Fruit fly (Drosophila melanogaster) whole organism, embryonic: ENCODE data around the gene CG3348.

ENCODE experiments used
- Atf3 ChIP-seq: fragments of 200-800 bp; sonication (Bioruptor generic); optimal IDR thresholded peaks from 3 replicates; lab custom pipeline; 2016; ENCODE audit warnings: missing biosample characterization, missing genetic modification characterization
- Awh ChIP-seq: fragments of 200-800 bp; sonication (Bioruptor generic); IDR thresholded peaks from 2 replicates; pipeline ENCODE4, ENCODE4 v1.3.6; 2022; ENCODE audit warnings: missing biosample characterization, missing genetic modification characterization
- Bdp1 ChIP-seq: fragments of 200-800 bp; sonication (Bioruptor generic); optimal IDR thresholded peaks from 3 replicates; lab custom pipeline; 2016; ENCODE audit warnings: missing biosample characterization, missing genetic modification characterization
- Bteb2 ChIP-seq: fragments of 200-800 bp; sonication (Bioruptor generic); optimal IDR thresholded peaks from 2 replicates; lab custom pipeline; 2016; ENCODE audit warnings: missing biosample characterization, missing genetic modification characterization
- CG10147 ChIP-seq: fragments of 200-800 bp; sonication (Bioruptor generic); optimal IDR thresholded peaks from 2 replicates; lab custom pipeline; 2019; ENCODE audit warnings: missing biosample characterization, mild to moderate bottlenecking, missing genetic modification characterization, moderate library complexity
- CG10321 ChIP-seq: fragments of 200-800 bp; sonication (Bioruptor generic); IDR thresholded peaks from 2 replicates; pipeline ENCODE4 v1.3.6; 2022; ENCODE audit warnings: missing biosample characterization, missing genetic modification characterization
- CG10959 ChIP-seq: fragments of 200-800 bp; sonication (Bioruptor generic); IDR thresholded peaks from 2 replicates; pipeline ENCODE4 v1.3.6; 2022; ENCODE audit warnings: missing biosample characterization, missing genetic modification characterization
- CG11398 ChIP-seq: fragments of 200-800 bp; sonication (Bioruptor generic); optimal IDR thresholded peaks from 2 replicates; lab custom pipeline; 2016; ENCODE audit warnings: missing biosample characterization, missing genetic modification characterization
- CG11723 ChIP-seq: fragments of 200-800 bp; sonication (Bioruptor generic); optimal IDR thresholded peaks from 2 replicates; lab custom pipeline; 2017; ENCODE audit warnings: missing biosample characterization, mild to moderate bottlenecking, missing genetic modification characterization
- CG13296 ChIP-seq: fragments of 200-800 bp; sonication (Bioruptor generic); optimal IDR thresholded peaks from 3 replicates; lab custom pipeline; 2018; ENCODE audit warnings: missing biosample characterization, mild to moderate bottlenecking, missing genetic modification characterization
- CG14965 ChIP-seq: fragments of 200-800 bp; sonication (Bioruptor generic); optimal IDR thresholded peaks from 2 replicates; lab custom pipeline; 2016; ENCODE audit warnings: missing biosample characterization, missing genetic modification characterization, borderline replicate concordance
- CG15011 ChIP-seq: fragments of 200-800 bp; sonication (Bioruptor generic); optimal IDR thresholded peaks from 3 replicates; lab custom pipeline; 2018; ENCODE audit warnings: missing biosample characterization, mild to moderate bottlenecking, missing genetic modification characterization
- CG15269 ChIP-seq: fragments of 200-800 bp; sonication (Bioruptor generic); optimal IDR thresholded peaks from 2 replicates; lab custom pipeline; 2018; ENCODE audit warnings: missing biosample characterization, mild to moderate bottlenecking, missing genetic modification characterization, moderate library complexity
- CG1603 ChIP-seq: fragments of 200-800 bp; sonication (Bioruptor generic); optimal IDR thresholded peaks from 2 replicates; lab custom pipeline; 2019; ENCODE audit warnings: missing biosample characterization, mild to moderate bottlenecking, missing genetic modification characterization, moderate library complexity
- CG17359 ChIP-seq: fragments of 200-800 bp; sonication (Bioruptor generic); optimal IDR thresholded peaks from 3 replicates; lab custom pipeline; 2018; ENCODE audit warnings: missing biosample characterization, mild to moderate bottlenecking, missing genetic modification characterization, moderate library complexity
- CG1792 ChIP-seq: fragments of 200-800 bp; sonication (Bioruptor generic); optimal IDR thresholded peaks from 2 replicates; lab custom pipeline; 2016; ENCODE audit warnings: missing biosample characterization, missing genetic modification characterization
- CG2120 ChIP-seq: fragments of 200-800 bp; sonication (Bioruptor generic); optimal IDR thresholded peaks from 3 replicates; lab custom pipeline; 2016; ENCODE audit warnings: missing biosample characterization, missing genetic modification characterization
- CG30020 ChIP-seq: fragments of 200-800 bp; optimal IDR thresholded peaks from 2 replicates; lab custom pipeline; 2019; ENCODE audit warnings: missing biosample characterization, mild to moderate bottlenecking, missing genetic modification characterization, moderate library complexity
- CG30403 ChIP-seq: fragments of 200-800 bp; sonication (Bioruptor generic); optimal IDR thresholded peaks from 3 replicates; lab custom pipeline; 2016; ENCODE audit warnings: missing biosample characterization, missing genetic modification characterization
- CG34422 ChIP-seq: fragments of 200-800 bp; sonication (Bioruptor generic); IDR thresholded peaks from 3 replicates; pipeline ENCODE4 v1.3.6; 2022; ENCODE audit warnings: missing biosample characterization, missing genetic modification characterization
- CG4617 ChIP-seq: fragments of 200-800 bp; sonication (Bioruptor generic); optimal IDR thresholded peaks from 3 replicates; lab custom pipeline; 2016; ENCODE audit warnings: missing biosample characterization, missing genetic modification characterization, borderline replicate concordance
- CG7963 ChIP-seq: fragments of 200-800 bp; sonication (Bioruptor generic); IDR thresholded peaks from 3 replicates; pipeline ENCODE4 v1.3.6; 2022; ENCODE audit warnings: missing biosample characterization, missing genetic modification characterization; ENCODE audit not compliant: partially characterized antibody
- CG8290 ChIP-seq, 3 experiments: fragments of 200-800 bp; sonication (Bioruptor generic); optimal IDR thresholded peaks; 2 replicates each; lab custom pipeline; 2016 to 2019; ENCODE audit warnings: missing biosample characterization in 3 of 3, missing genetic modification characterization in 3 of 3, mild to moderate bottlenecking in 2 of 3, moderate library complexity in 1 of 3
- D ChIP-seq, 2 experiments: fragments of 200-800 bp in 1 of 2; fragments of >200 bp in 1 of 2; sonication (Bioruptor generic) in 1 of 2; optimal IDR thresholded peaks; 2 replicates in 1 of 2; 3 replicates in 1 of 2; lab custom pipeline; 2017; ENCODE audit warnings: mild to moderate bottlenecking in 1 of 2, missing biosample characterization in 1 of 2, missing genetic modification characterization in 1 of 2, missing genetic modification reagents in 1 of 2
- Dek ChIP-seq: fragments of 200-800 bp; sonication (Bioruptor generic); optimal IDR thresholded peaks from 3 replicates; lab custom pipeline; 2019; ENCODE audit warnings: missing biosample characterization, mild to moderate bottlenecking, missing genetic modification characterization, moderate library complexity
- E2f1 ChIP-seq: fragments of 200-800 bp; sonication (Bioruptor generic); IDR thresholded peaks from 2 replicates; pipeline ENCODE4 v1.3.6; 2022; ENCODE audit warnings: missing biosample characterization, missing genetic modification characterization
- E2f2 ChIP-seq: fragments of 200-800 bp; sonication (Bioruptor generic); IDR thresholded peaks from 2 replicates; pipeline ENCODE4 v1.3.6; 2022; ENCODE audit warnings: missing biosample characterization, missing genetic modification characterization
- ERR ChIP-seq: fragments of 200-800 bp; sonication (Bioruptor generic); optimal IDR thresholded peaks from 2 replicates; lab custom pipeline; 2016; ENCODE audit warnings: missing biosample characterization, missing genetic modification characterization
- Fer1 ChIP-seq: fragments of 200-800 bp; sonication (Bioruptor generic); optimal IDR thresholded peaks from 2 replicates; lab custom pipeline; 2017; ENCODE audit warnings: missing biosample characterization, mild to moderate bottlenecking, missing genetic modification characterization
- MBD-R2 ChIP-seq: fragments of 200-800 bp; sonication (Bioruptor generic); IDR thresholded peaks from 2 replicates; pipeline ENCODE4 v1.3.6; 2022; ENCODE audit warnings: missing biosample characterization, missing genetic modification characterization
- Six4 ChIP-seq: fragments of 200-800 bp; sonication (Bioruptor generic); optimal IDR thresholded peaks from 2 replicates; lab custom pipeline; 2016; ENCODE audit warnings: missing biosample characterization, missing genetic modification characterization
- Ssrp ChIP-seq: fragments of 200-800 bp; sonication (Bioruptor generic); optimal IDR thresholded peaks from 2 replicates; lab custom pipeline; 2018; ENCODE audit warnings: missing biosample characterization, mild to moderate bottlenecking, missing genetic modification characterization, moderate library complexity
- Tbp ChIP-seq: fragments of >200 bp; optimal IDR thresholded peaks from 2 replicates; lab custom pipeline; 2018; ENCODE audit warnings: missing biosample characterization, missing genetic modification characterization
- ac ChIP-seq: fragments of 200-800 bp; sonication (Bioruptor generic); optimal IDR thresholded peaks from 3 replicates; lab custom pipeline; 2017; ENCODE audit warnings: missing biosample characterization, mild to moderate bottlenecking, missing genetic modification characterization
- ap ChIP-seq: fragments of 200-800 bp; sonication (Bioruptor generic); IDR thresholded peaks from 2 replicates; pipeline ENCODE4 v1.3.6; 2022; ENCODE audit warnings: missing biosample characterization, missing genetic modification characterization
- bcd ChIP-seq: fragments of 200-800 bp; sonication (Bioruptor generic); optimal IDR thresholded peaks from 2 replicates; lab custom pipeline; 2017; ENCODE audit warnings: missing biosample characterization, mild to moderate bottlenecking, missing genetic modification characterization
- dpn ChIP-seq, 2 experiments: fragments of 200-800 bp; sonication (Bioruptor generic); optimal IDR thresholded peaks; 3 replicates each; lab custom pipeline; 2016; ENCODE audit warnings: missing biosample characterization in 2 of 2, missing genetic modification characterization in 2 of 2
- eve ChIP-seq, 2 experiments: fragments of >200 bp; optimal IDR thresholded peaks; 2 replicates each; lab custom pipeline; 2017; ENCODE audit warnings: missing biosample characterization in 2 of 2, missing genetic modification characterization in 2 of 2
- fd96Cb ChIP-seq: fragments of 200-800 bp; sonication (Bioruptor generic); optimal IDR thresholded peaks from 2 replicates; lab custom pipeline; 2018; ENCODE audit warnings: missing biosample characterization, mild to moderate bottlenecking, missing genetic modification characterization, moderate library complexity
- hkb ChIP-seq, 2 experiments: fragments of 200-800 bp in 1 of 2; fragments of >200 bp in 1 of 2; sonication (Bioruptor generic) in 1 of 2; IDR thresholded peaks in 1 of 2; optimal IDR thresholded peaks in 1 of 2; 2 replicates each; pipeline versions ENCODE4 v1.3.6 to Lab custom; 2017 to 2022; ENCODE audit warnings: missing biosample characterization in 1 of 2, missing genetic modification characterization in 1 of 2
- maf-S ChIP-seq: fragments of 200-800 bp; sonication (Bioruptor generic); optimal IDR thresholded peaks from 2 replicates; lab custom pipeline; 2016; ENCODE audit warnings: missing biosample characterization, missing genetic modification characterization
- nmo ChIP-seq: fragments of 200-800 bp; sonication (Bioruptor generic); optimal IDR thresholded peaks from 2 replicates; lab custom pipeline; 2018; ENCODE audit warnings: missing biosample characterization, mild to moderate bottlenecking, missing genetic modification characterization, moderate library complexity
- odd ChIP-seq: fragments of 200-800 bp; sonication (Bioruptor generic); optimal IDR thresholded peaks from 2 replicates; lab custom pipeline; 2017; ENCODE audit warnings: missing biosample characterization, mild to moderate bottlenecking, missing genetic modification characterization
- psq ChIP-seq: fragments of 200-800 bp; sonication (Bioruptor generic); optimal IDR thresholded peaks from 2 replicates; lab custom pipeline; 2017; ENCODE audit warnings: missing biosample characterization, missing genetic modification characterization
- scrt ChIP-seq: fragments of 200-800 bp; sonication (Bioruptor generic); optimal IDR thresholded peaks from 2 replicates; lab custom pipeline; 2018; ENCODE audit warnings: missing biosample characterization, mild to moderate bottlenecking, missing genetic modification characterization, moderate library complexity
- sens ChIP-seq: fragments of 200-800 bp; sonication (Bioruptor generic); peaks from one replicate; lab custom pipeline; 2016; ENCODE audit warnings: missing biosample characterization, missing genetic modification characterization
- sr ChIP-seq: fragments of 200-800 bp; sonication (Bioruptor generic); IDR thresholded peaks from 3 replicates; pipeline ENCODE4 v1.3.6; 2022; ENCODE audit warnings: missing biosample characterization, missing genetic modification characterization
- toy ChIP-seq: fragments of 200-800 bp; sonication (Bioruptor generic); IDR thresholded peaks from 2 replicates; pipeline ENCODE4 v1.3.6; 2022; ENCODE audit warnings: missing biosample characterization, missing genetic modification characterization
- tup ChIP-seq: fragments of 200-800 bp; sonication (Bioruptor generic); optimal IDR thresholded peaks from 2 replicates; lab custom pipeline; 2016; ENCODE audit warnings: missing biosample characterization, mild to moderate bottlenecking, missing genetic modification characterization, moderate library complexity

Gene CG3348

dm6 chr3R:27246264-27246663 is 45.7 kb downstream of the CG3348 start (continued):
- no peak for TF ChIP-seq eve (GFP tag; optimal IDR thresholded peaks at IDR 0.05; lab: Kevin White, UChicago)
- peak; percentile 76 for TF ChIP-seq odd (GFP tag; lab: Kevin White, UChicago)
- peak in 1 of 2 experiments; percentile 67 for TF ChIP-seq dpn (GFP tag; optimal IDR thresholded peaks at IDR 0.05; lab: Kevin White, UChicago)
- TF ChIP-seq Ssrp (tag; lab: Kevin White, UChicago), result peak; percentile 83
- TF ChIP-seq CG11723 (GFP tag; lab: Kevin White, UChicago), result peak; percentile 26
- peak; percentile 81 for TF ChIP-seq Fer1 (GFP tag; lab: Kevin White, UChicago)
- no peak for TF ChIP-seq Atf3 (GFP tag; lab: Kevin White, UChicago)
- no peak for TF ChIP-seq Tbp (GFP tag; lab: Kevin White, UChicago)
- no peak for TF ChIP-seq tup (GFP tag; lab: Kevin White, UChicago)
- TF ChIP-seq Dek (tag; lab: Kevin White, UChicago), result peak; percentile 33
- peak; percentile 83 for TF ChIP-seq CG10147 (GFP tag; lab: Kevin White, UChicago)
- no peak for TF ChIP-seq Bteb2
- no peak for TF ChIP-seq CG10959 (GFP tag; lab: Robert Waterston, UW)
- TF ChIP-seq CG15011 (GFP tag; lab: Kevin White, UChicago), result peak; percentile 71
- 0 out of 3 replicates have a peak, but pooled peaks have one; percentile 28 for TF ChIP-seq CG34422
- peak; percentile 78 for TF ChIP-seq fd96Cb (tag; lab: Kevin White, UChicago)
- TF ChIP-seq Bdp1 (GFP tag; lab: Kevin White, UChicago), result no peak
- peak; percentile 90 for TF ChIP-seq CG13296 (GFP tag; lab: Kevin White, UChicago)
- TF ChIP-seq CG8290 (GFP tag; optimal IDR thresholded peaks at IDR 0.05; lab: Kevin White, UChicago), result peak; percentile 24
- peak in 1 of 2 experiments; percentile 38 for TF ChIP-seq CG8290 (tag; optimal IDR thresholded peaks at IDR 0.05; lab: Kevin White, UChicago)
- no peak for TF ChIP-seq D (optimal IDR thresholded peaks at IDR 0.05; lab: Kevin White, UChicago)
- TF ChIP-seq D (GFP tag; optimal IDR thresholded peaks at IDR 0.05; lab: Kevin White, UChicago), result peak; percentile 72
- TF ChIP-seq CG30020, result peak; percentile 68
- TF ChIP-seq CG11398, result no peak
- no peak for TF ChIP-seq maf-S (GFP tag; lab: Kevin White, UChicago)
- TF ChIP-seq sens, result peak; percentile 82
- TF ChIP-seq scrt (GFP tag; lab: Kevin White, UChicago), result peak; percentile 64
- TF ChIP-seq CG17359, result peak; percentile 83
- no peak for TF ChIP-seq sr (GFP tag; lab: Robert Waterston, UW)
- TF ChIP-seq CG14965 (GFP tag; lab: Kevin White, UChicago), result no peak
- TF ChIP-seq CG4617, result no peak
- peak; percentile 5 for TF ChIP-seq ac (GFP tag; lab: Kevin White, UChicago)
- no peak for TF ChIP-seq toy
- TF ChIP-seq Awh (GFP tag; lab: Robert Waterston, UW), result no peak
- peak; percentile 57; the same call in 1 of the 2 replicates for TF ChIP-seq E2f1 (GFP tag; lab: Robert Waterston, UW)
- TF ChIP-seq hkb (optimal IDR thresholded peaks at IDR 0.05; lab: Kevin White, UChicago), result no peak
- 0 out of 2 replicates have a peak, but pooled peaks have one; percentile 61 for TF ChIP-seq hkb (GFP tag; IDR thresholded peaks at IDR 0.05; lab: Robert Waterston, UW)
- peak; percentile 31 for TF ChIP-seq CG2120 (GFP tag; lab: Kevin White, UChicago)
- no peak for TF ChIP-seq CG7963 (GFP tag; lab: Robert Waterston, UW)
- peak; percentile 77 for TF ChIP-seq CG30403 (GFP tag; lab: Kevin White, UChicago)
- peak; percentile 52 for TF ChIP-seq psq (GFP tag; lab: Kevin White, UChicago)
- TF ChIP-seq CG15269 (tag; lab: Kevin White, UChicago), result peak; percentile 91
- TF ChIP-seq CG1792 (GFP tag; lab: Kevin White, UChicago), result no peak
- TF ChIP-seq ap (GFP tag; lab: Robert Waterston, UW), result 0 out of 2 replicates have a peak, but pooled peaks have one; percentile 49
- TF ChIP-seq CG10321 (GFP tag; lab: Robert Waterston, UW), result no peak
- TF ChIP-seq CG1603 (tag; lab: Kevin White, UChicago), result no peak
- TF ChIP-seq nmo (GFP tag; lab: Kevin White, UChicago), result peak; percentile 92
- TF ChIP-seq ERR, result no peak
- TF ChIP-seq E2f2 (GFP tag; lab: Robert Waterston, UW), result peak; percentile 41; the same call in 1 of the 2 replicates
- TF ChIP-seq MBD-R2 (GFP tag; lab: Robert Waterston, UW), result no peak; the same call in 1 of the 2 replicates
- TF ChIP-seq bcd (GFP tag; lab: Kevin White, UChicago), result peak; percentile 67
- TF ChIP-seq Six4, result peak; percentile 53
